Fruit fly (Drosophila melanogaster): ENCODE measurements around the gene Xport-A.
A peak's percentile ranks its signal among the peaks of the same experiment; 100 is the strongest.

Xport-A gene

dm6 chr3R:19889603-19890187 lies 25.5 kb downstream of the Xport-A start:
- TF ChIP-seq fru (GFP tag; optimal IDR thresholded peaks at IDR 0.05) (peak; percentile 13), CrebA (GFP tag; optimal IDR thresholded peaks at IDR 0.05; ENCODE audit: borderline replicate concordance) (no peak), Hr83 (GFP tag; optimal IDR thresholded peaks at IDR 0.05; ENCODE audit: poor library complexity, severe bottlenecking) (no peak), psq (GFP tag; optimal IDR thresholded peaks at IDR 0.05) (no peak), dl (GFP tag; optimal IDR thresholded peaks at IDR 0.05; ENCODE audit: insufficient read depth in 1 of 2, partially characterized antibody in 2 of 2) (peak; percentile 56 to 70), Dif (GFP tag; optimal IDR thresholded peaks at IDR 0.05; ENCODE audit: partially characterized antibody) (peak; percentile 78), rgr (GFP tag; optimal IDR thresholded peaks at IDR 0.05) (no peak), GATAd (GFP tag; optimal IDR thresholded peaks at IDR 0.05) (no peak)

- TF ChIP-seq Hr78 (GFP tag; optimal IDR thresholded peaks at IDR 0.05), result no peak
- TF ChIP-seq usp (GFP tag; optimal IDR thresholded peaks at IDR 0.05), result no peak
- no peak for TF ChIP-seq rgr (GFP tag; optimal IDR thresholded peaks at IDR 0.05)
- no peak for TF ChIP-seq lola (GFP tag; optimal IDR thresholded peaks at IDR 0.05)
- TF ChIP-seq sv (GFP tag; optimal IDR thresholded peaks at IDR 0.05), result no peak
- TF ChIP-seq dl (GFP tag; optimal IDR thresholded peaks at IDR 0.05; ENCODE audit: insufficient read depth in 1 of 2, partially characterized antibody in 2 of 2), result no peak
- no peak for TF ChIP-seq Vsx2 (GFP tag; optimal IDR thresholded peaks at IDR 0.05; ENCODE audit: partially characterized antibody)
- TF ChIP-seq sage (GFP tag; optimal IDR thresholded peaks at IDR 0.05), result no peak
- no peak for TF ChIP-seq HLH106 (tag; optimal IDR thresholded peaks at IDR 0.05)
- TF ChIP-seq Myc (optimal IDR thresholded peaks at IDR 0.05), result no peak
Measured at dm6 chr3R:19888156-19888784, 26.9 kb downstream of the Xport-A start, which contains the start of gene ninaE. Gene ninaE (minus strand): TSS chr3R:19888206.

DNA sequence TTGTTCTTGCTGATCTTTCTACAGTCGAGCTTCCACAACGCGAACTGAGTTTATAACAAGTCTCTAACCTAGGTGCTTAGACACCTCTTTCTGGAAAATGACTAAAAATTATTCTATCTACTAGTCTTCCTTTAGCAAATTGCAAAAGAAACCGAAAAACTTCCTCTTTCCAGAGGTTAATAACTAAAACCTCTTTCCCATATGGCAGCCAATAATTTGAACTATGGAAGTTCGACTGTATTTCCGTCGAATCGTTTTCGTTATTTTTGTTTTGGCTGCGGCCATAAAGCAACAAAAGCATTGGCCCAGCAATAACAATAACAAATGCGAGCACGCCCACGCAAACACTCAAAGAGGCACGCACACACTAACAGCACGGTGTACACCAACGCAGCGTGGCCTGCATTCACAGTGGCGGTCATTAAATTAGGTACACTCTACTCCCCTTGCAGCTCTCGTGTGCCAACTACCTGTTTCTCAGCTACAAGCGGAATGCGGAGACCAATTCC lies 34.7 kb downstream of the Xport-A start:
- no peak for TF ChIP-seq GATAd (GFP tag; optimal IDR thresholded peaks at IDR 0.05)
- TF ChIP-seq OdsH (GFP tag; optimal IDR thresholded peaks at IDR 0.05), result peak; percentile 69
- no peak for TF ChIP-seq Hr78 (GFP tag; optimal IDR thresholded peaks at IDR 0.05)
- TF ChIP-seq Dfd (GFP tag; optimal IDR thresholded peaks at IDR 0.05), result no peak
- TF ChIP-seq Dif (GFP tag; optimal IDR thresholded peaks at IDR 0.05; ENCODE audit: partially characterized antibody), result no peak
- TF ChIP-seq Myc (optimal IDR thresholded peaks at IDR 0.05), result no peak
- peak; percentile 17 for TF ChIP-seq psq (GFP tag; optimal IDR thresholded peaks at IDR 0.05)
- TF ChIP-seq Jra (GFP tag; optimal IDR thresholded peaks at IDR 0.05), result no peak
- no peak for TF ChIP-seq dl (GFP tag; optimal IDR thresholded peaks at IDR 0.05; ENCODE audit: insufficient read depth in 1 of 2, partially characterized antibody in 2 of 2)
- TF ChIP-seq pan (optimal IDR thresholded peaks at IDR 0.05), result no peak
- no peak for TF ChIP-seq woc (GFP tag; optimal IDR thresholded peaks at IDR 0.05)
- TF ChIP-seq Abd-B (GFP tag; optimal IDR thresholded peaks at IDR 0.05), result no peak
- TF ChIP-seq lola (GFP tag; optimal IDR thresholded peaks at IDR 0.05), result no peak
- no peak for TF ChIP-seq dsf (GFP tag; optimal IDR thresholded peaks at IDR 0.05; ENCODE audit: borderline replicate concordance)
- no peak for TF ChIP-seq usp (GFP tag; optimal IDR thresholded peaks at IDR 0.05)
- no peak for TF ChIP-seq tai (GFP tag; optimal IDR thresholded peaks at IDR 0.05)
- TF ChIP-seq jim (GFP tag; optimal IDR thresholded peaks at IDR 0.05), result no peak
- TF ChIP-seq rgr (GFP tag; optimal IDR thresholded peaks at IDR 0.05), result peak; percentile 73
- peak; percentile 52 for TF ChIP-seq Rel (GFP tag; optimal IDR thresholded peaks at IDR 0.05)
- TF ChIP-seq Rel (tag; optimal IDR thresholded peaks at IDR 0.05), result peak; percentile 39
- no peak for TF ChIP-seq Hnf4 (GFP tag; optimal IDR thresholded peaks at IDR 0.05)
- peak; percentile 66 for TF ChIP-seq br (GFP tag; optimal IDR thresholded peaks at IDR 0.05)
- TF ChIP-seq sv (GFP tag; optimal IDR thresholded peaks at IDR 0.05), result no peak
- peak; percentile 60 to 79 for TF ChIP-seq foxo (GFP tag; optimal IDR thresholded peaks at IDR 0.05)
- peak; percentile 80 for TF ChIP-seq h (GFP tag; optimal IDR thresholded peaks at IDR 0.05)
- no peak for TF ChIP-seq CrebA (GFP tag; optimal IDR thresholded peaks at IDR 0.05; ENCODE audit: borderline replicate concordance)
- no peak for TF ChIP-seq Hr83 (GFP tag; optimal IDR thresholded peaks at IDR 0.05; ENCODE audit: poor library complexity, severe bottlenecking)
- peak; percentile 67 for TF ChIP-seq fru (GFP tag; optimal IDR thresholded peaks at IDR 0.05)
- no peak for TF ChIP-seq brk (GFP tag; optimal IDR thresholded peaks at IDR 0.05)
- no peak for TF ChIP-seq sage (GFP tag; optimal IDR thresholded peaks at IDR 0.05)
- TF ChIP-seq HLH106 (tag; optimal IDR thresholded peaks at IDR 0.05), result peak; percentile 67
- TF ChIP-seq dmrt93B (GFP tag; optimal IDR thresholded peaks at IDR 0.05), result peak; percentile 48
- peak; percentile 68 for TF ChIP-seq Sp1 (GFP tag; optimal IDR thresholded peaks at IDR 0.05)
- TF ChIP-seq N (GFP tag; optimal IDR thresholded peaks at IDR 0.05), result no peak
- peak; percentile 74 for TF ChIP-seq ey (GFP tag; optimal IDR thresholded peaks at IDR 0.05)
- peak; percentile 40 for TF ChIP-seq CG9705 (GFP tag; optimal IDR thresholded peaks at IDR 0.05)
- TF ChIP-seq Vsx2 (GFP tag; optimal IDR thresholded peaks at IDR 0.05; ENCODE audit: partially characterized antibody), result no peak
- TF ChIP-seq CG32264 (GFP tag; optimal IDR thresholded peaks at IDR 0.05), result no peak
- no peak for TF ChIP-seq Mio (GFP tag; optimal IDR thresholded peaks at IDR 0.05)

Data from whole organism, wandering third instar larva.